Worm (Caenorhabditis elegans): ENCODE measurements around the gene psa-3.

psa-3 gene

DNA sequence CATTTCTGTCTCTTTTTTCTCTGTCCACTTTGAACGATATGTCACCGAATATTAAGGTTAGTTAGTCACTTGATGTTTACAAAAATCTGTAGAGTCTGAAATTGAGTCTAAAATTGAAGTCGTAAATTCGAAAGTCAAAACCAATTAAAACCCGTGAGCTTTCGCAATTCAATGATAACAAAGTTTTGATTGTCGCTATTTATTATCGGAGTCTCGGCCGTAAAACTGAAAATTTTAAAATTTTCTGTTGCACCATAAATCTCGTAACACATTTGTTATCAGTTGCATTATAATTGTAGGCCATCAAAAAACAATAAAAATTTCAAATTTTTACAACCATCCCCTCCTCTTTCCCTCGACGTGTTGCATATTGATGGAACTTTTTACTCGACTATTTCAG is 846 bp downstream of the psa-3 start:
- TF ChIP-seq fos-1 (tag; optimal IDR thresholded peaks at IDR 0.05) (peak; percentile 49), nhr-21 (tag; optimal IDR thresholded peaks at IDR 0.05) (no peak)

DNA sequence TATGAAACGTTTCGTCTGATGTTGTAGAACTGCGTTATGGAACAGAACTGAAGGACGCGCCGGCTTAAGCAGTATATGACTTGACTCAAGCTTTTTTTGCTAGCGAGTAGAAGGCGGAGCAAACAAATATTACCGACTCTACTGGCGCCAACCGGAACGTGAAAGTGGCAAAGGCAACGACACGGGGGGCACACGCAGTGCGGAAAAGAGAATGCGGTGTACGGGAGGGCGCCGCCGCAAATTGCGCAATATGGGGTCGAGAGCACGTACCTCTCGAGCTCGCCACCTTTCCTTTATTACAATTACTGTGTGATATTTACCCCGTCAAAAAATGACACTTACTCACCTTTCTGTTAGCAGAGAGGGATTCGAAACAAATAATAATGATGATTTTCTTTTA is 7.5 kb downstream of the psa-3 start, which contains the start of gene pqn-36:
Gene pqn-36 (minus strand): TSS at position 268 of the 400 bp plus-strand sequence.
- TF ChIP-seq F13H6.1 (tag; optimal IDR thresholded peaks at IDR 0.05) = peak; percentile 3
- TF ChIP-seq zag-1 (tag; optimal IDR thresholded peaks at IDR 0.05) = no peak
- TF ChIP-seq nhr-237 (tag; optimal IDR thresholded peaks at IDR 0.05) = no peak

DNA sequence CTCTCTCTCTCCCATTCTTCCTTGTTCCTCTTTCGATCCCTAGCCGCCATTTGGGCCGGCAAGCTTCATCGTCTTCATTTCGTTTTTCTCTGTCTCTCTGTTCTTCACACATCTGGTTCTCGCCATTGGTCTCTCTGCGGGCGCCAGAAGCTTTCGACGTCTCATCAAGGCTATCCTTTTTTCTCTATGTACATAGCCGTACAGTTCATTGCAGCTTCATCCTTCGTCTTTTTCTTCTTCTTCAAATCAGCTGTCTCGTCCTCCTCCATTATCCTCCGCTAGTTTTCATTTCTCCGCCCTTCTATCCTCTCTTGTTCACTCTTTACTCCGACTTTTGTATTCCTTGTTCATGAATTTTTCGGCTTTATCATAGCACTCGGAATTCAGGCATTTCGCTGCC is 12.9 kb downstream of the psa-3 start, which contains the start of gene F39D8.3:
Gene F39D8.3 (plus strand): TSS at position 301 of the 400 bp plus-strand sequence.
- no peak for TF ChIP-seq nhr-23 (tag; optimal IDR thresholded peaks at IDR 0.05)
- TF ChIP-seq mbf-1 (tag; optimal IDR thresholded peaks at IDR 0.05) = no peak
- no peak for TF ChIP-seq lin-13 (GFP tag; optimal IDR thresholded peaks at IDR 0.05)
- TF ChIP-seq zag-1 (tag; optimal IDR thresholded peaks at IDR 0.05) = no peak
- no peak for TF ChIP-seq blmp-1 (tag; optimal IDR thresholded peaks at IDR 0.05; ENCODE audit: insufficient read depth)
- no peak for TF ChIP-seq C34F6.9 (tag; optimal IDR thresholded peaks at IDR 0.05)
- no peak for TF ChIP-seq skn-1 (tag; optimal IDR thresholded peaks at IDR 0.05)
- TF ChIP-seq nhr-77 (tag; optimal IDR thresholded peaks at IDR 0.05) = no peak
- no peak for TF ChIP-seq mdl-1 (tag; optimal IDR thresholded peaks at IDR 0.05)
- TF ChIP-seq gmeb-1 (tag; optimal IDR thresholded peaks at IDR 0.05) = no peak
- no peak for TF ChIP-seq crh-2 (tag; optimal IDR thresholded peaks at IDR 0.05)
- no peak for TF ChIP-seq elt-1 (tag; optimal IDR thresholded peaks at IDR 0.05)
- no peak for TF ChIP-seq peb-1 (tag; optimal IDR thresholded peaks at IDR 0.05)
- no peak for TF ChIP-seq unc-39 (tag; optimal IDR thresholded peaks at IDR 0.05)
- TF ChIP-seq sma-3 (GFP tag; optimal IDR thresholded peaks at IDR 0.05) = no peak

- TF ChIP-seq aly-2 (tag; optimal IDR thresholded peaks at IDR 0.05) (no peak), fos-1 (tag; optimal IDR thresholded peaks at IDR 0.05) (peak; percentile 85), crh-2 (tag; optimal IDR thresholded peaks at IDR 0.05) (peak; percentile 22), sma-9 (GFP tag; optimal IDR thresholded peaks at IDR 0.05) (peak; percentile 24), sma-9 (tag; optimal IDR thresholded peaks at IDR 0.05) (no peak), gmeb-1 (tag; optimal IDR thresholded peaks at IDR 0.05) (peak; percentile 5), sma-3 (GFP tag; optimal IDR thresholded peaks at IDR 0.05) (peak; percentile 39)
Observed at ce11 chrX:15423708-15424423, 16.1 kb downstream of the psa-3 start.

DNA sequence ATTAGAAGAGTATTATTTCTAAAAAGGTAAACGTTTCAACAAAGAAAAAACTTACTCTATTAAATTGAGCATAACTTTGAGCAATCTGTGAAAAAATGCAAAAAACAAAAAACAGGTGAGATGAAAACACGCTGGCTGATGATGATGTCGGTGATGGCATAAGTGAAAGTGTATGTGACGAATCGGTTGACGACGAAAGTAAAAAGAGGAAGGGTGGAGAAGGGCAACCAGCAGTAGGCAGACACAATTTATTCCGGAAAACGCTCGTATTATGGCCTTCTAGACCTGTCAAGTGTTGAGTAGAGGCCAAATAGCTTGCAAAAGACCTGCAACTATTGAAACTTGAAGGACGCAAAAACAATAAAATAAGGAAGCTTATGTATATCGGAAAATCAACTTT is 20.2 kb downstream of the psa-3 start, which contains the start of gene nas-13:
Gene nas-13 (minus strand): TSS at position 323 of the 400 bp plus-strand sequence.
- no peak for TF ChIP-seq ztf-1 (GFP tag; conservative IDR thresholded peaks at IDR 0.05)
- TF ChIP-seq blmp-1 (tag; optimal IDR thresholded peaks at IDR 0.05; ENCODE audit: insufficient read depth) = peak; percentile 40

DNA sequence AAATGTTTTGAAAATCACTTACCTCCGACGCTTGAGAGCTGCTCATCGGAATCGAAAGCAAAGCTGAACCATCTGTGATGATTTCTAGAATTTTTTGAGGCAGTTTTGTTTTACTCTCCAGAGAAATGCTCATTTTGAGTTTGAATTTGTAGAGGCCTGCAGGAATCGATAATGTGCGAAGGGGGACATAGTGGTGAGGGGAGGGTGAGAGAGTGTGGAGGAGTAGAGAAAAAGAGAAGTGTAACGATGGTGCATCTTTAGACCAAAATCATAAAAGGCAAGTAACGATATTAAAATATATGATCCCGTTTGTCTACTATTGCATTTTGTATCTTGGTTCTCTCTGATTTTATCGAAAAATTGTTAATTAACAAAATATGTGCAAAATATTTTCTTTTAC is 23.3 kb downstream of the psa-3 start, which contains the start of gene blos-8:
Gene blos-8 (minus strand): TSS at position 216 of the 400 bp plus-strand sequence.
- TF ChIP-seq gmeb-1 (tag; optimal IDR thresholded peaks at IDR 0.05) (no peak), unc-55 (GFP tag; optimal IDR thresholded peaks at IDR 0.05) (peak; percentile 1), lin-11 (tag; optimal IDR thresholded peaks at IDR 0.05) (no peak), ZK546.5 (tag; optimal IDR thresholded peaks at IDR 0.05) (no peak), sem-4 (tag; optimal IDR thresholded peaks at IDR 0.05) (no peak), nhr-12 (tag; optimal IDR thresholded peaks at IDR 0.05) (no peak), skn-1 (tag; optimal IDR thresholded peaks at IDR 0.05) (no peak), crh-2 (tag; optimal IDR thresholded peaks at IDR 0.05) (no peak)

ce11 chrX:15433487-15433886 is 25.8 kb downstream of the psa-3 start, which contains the start of gene flp-32:
Gene flp-32, plus strand, starts transcription at chrX:15433787.
- TF ChIP-seq lin-13 (GFP tag; optimal IDR thresholded peaks at IDR 0.05) (no peak), mab-5 (tag; optimal IDR thresholded peaks at IDR 0.05) (no peak), sem-4 (tag; optimal IDR thresholded peaks at IDR 0.05) (no peak), nhr-11 (tag; optimal IDR thresholded peaks at IDR 0.05) (no peak), peb-1 (tag; optimal IDR thresholded peaks at IDR 0.05) (no peak), ztf-1 (GFP tag; conservative IDR thresholded peaks at IDR 0.05) (no peak), ceh-82 (tag; optimal IDR thresholded peaks at IDR 0.05) (no peak), sma-3 (GFP tag; optimal IDR thresholded peaks at IDR 0.05) (no peak), elt-1 (tag; optimal IDR thresholded peaks at IDR 0.05) (no peak), ztf-11 (tag; optimal IDR thresholded peaks at IDR 0.05) (no peak), Y55F3AM.14 (GFP tag; optimal IDR thresholded peaks at IDR 0.05) (no peak), sma-9 (GFP tag; optimal IDR thresholded peaks at IDR 0.05) (no peak), sma-9 (tag; optimal IDR thresholded peaks at IDR 0.05) (no peak), nhr-23 (tag; optimal IDR thresholded peaks at IDR 0.05) (no peak), nhr-77 (tag; optimal IDR thresholded peaks at IDR 0.05) (no peak), crh-2 (tag; optimal IDR thresholded peaks at IDR 0.05) (no peak), nhr-25 (tag; optimal IDR thresholded peaks at IDR 0.05) (no peak), F13H6.1 (tag; optimal IDR thresholded peaks at IDR 0.05) (no peak), ama-1 (optimal IDR thresholded peaks at IDR 0.05) (no peak), nhr-21 (tag; optimal IDR thresholded peaks at IDR 0.05) (no peak), dmd-4 (tag; optimal IDR thresholded peaks at IDR 0.05) (no peak)
